Worm (Caenorhabditis elegans) whole organism, young adult: ENCODE results near the gene ZK856.16.

Experiments used
- ama-1 ChIP-seq, 3 experiments: fragments of 150-350 bp in 1 of 3; sonication (generic microtip) in 2 of 3; optimal IDR thresholded peaks; 2 replicates each; lab custom pipeline; 2014 to 2018; ENCODE audit warnings: missing biosample characterization in 2 of 3, missing genetic modification characterization in 2 of 3, missing genetic modification reagents in 2 of 3
- hsf-1 ChIP-seq: fragments of 200-800 bp; sonication (Bioruptor generic); IDR thresholded peaks from 2 replicates; pipeline ENCODE4 v1.3.6; 2022; ENCODE audit warnings: missing genetic modification reagents, missing genetic modification characterization, missing compliant biosample characterization
- lsy-27 ChIP-seq: sonication (generic microtip); optimal IDR thresholded peaks from 2 replicates; lab custom pipeline; 2017; ENCODE audit warnings: missing genetic modification characterization, mild to moderate bottlenecking, missing compliant biosample characterization, antibody characterized with exemption, missing genotype, borderline replicate concordance; ENCODE audit not compliant: insufficient read depth
- snpc-4 ChIP-seq, 5 experiments: fragments of 150-350 bp in 1 of 5; sonication (generic microtip) in 4 of 5; optimal IDR thresholded peaks; 2 replicates each; lab custom pipeline; 2014 to 2018; ENCODE audit warnings: missing genetic modification characterization in 5 of 5, missing biosample characterization in 3 of 5, antibody characterized with exemption in 2 of 5, mild to moderate bottlenecking in 2 of 5, missing compliant biosample characterization in 2 of 5, missing genotype in 2 of 5, moderate library complexity in 2 of 5, missing genetic modification reagents in 1 of 5
- tbp1 ChIP-seq: fragments of 200-800 bp; sonication (Bioruptor generic); optimal IDR thresholded peaks from 2 replicates; lab custom pipeline; 2018; ENCODE audit warnings: mild to moderate bottlenecking, missing genetic modification characterization, missing compliant biosample characterization

DNA sequence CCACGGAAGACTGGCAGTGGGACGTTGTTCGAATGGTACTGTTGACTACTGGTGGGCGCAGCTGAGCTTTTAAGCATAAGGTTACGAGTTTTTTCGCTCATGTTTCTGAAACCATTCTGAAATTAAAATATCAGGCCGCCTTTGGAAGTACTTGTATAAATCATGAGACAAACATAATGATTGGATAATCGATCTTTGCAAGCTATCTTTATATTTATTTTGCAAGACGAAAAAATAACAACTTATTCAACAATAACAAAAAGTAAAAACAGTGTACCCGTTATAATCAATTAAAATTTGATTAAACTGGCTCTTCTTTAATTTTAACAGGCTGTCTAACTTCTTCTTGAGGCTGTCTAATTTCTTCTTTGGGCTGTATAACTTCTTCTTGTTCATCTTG lies at the start of gene ZK856.16:
- TF ChIP-seq hsf-1 (GFP tag; lab: Robert Waterston, UW) (no peak), snpc-4 (GFP tag; optimal IDR thresholded peaks at IDR 0.05; lab: Kevin White, UChicago) (no peak), snpc-4 (tag; optimal IDR thresholded peaks at IDR 0.05; lab: Kevin White, UChicago) (no peak), lsy-27 (no peak), tbp1 (no peak), ama-1 (optimal IDR thresholded peaks at IDR 0.05; lab: Kevin White, UChicago) (no peak), ama-1 (GFP tag; optimal IDR thresholded peaks at IDR 0.05; lab: Kevin White, UChicago) (no peak)
